Fruit fly (Drosophila melanogaster) Kc167 (cell line): ENCODE data around the gene bdwf.

Experiments used
- Myc ChIP-seq: fragments of >200 bp; optimal IDR thresholded peaks from 2 replicates; lab custom pipeline; 2017; ENCODE audit warnings: missing external identifiers
- Sin3A ChIP-seq: fragments of >200 bp; optimal IDR thresholded peaks from 2 replicates; lab custom pipeline; 2018; ENCODE audit warnings: missing external identifiers
- h ChIP-seq: fragments of >200 bp; optimal IDR thresholded peaks from 3 replicates; lab custom pipeline; 2018; ENCODE audit warnings: missing external identifiers
- insv ChIP-seq: fragments of >200 bp; optimal IDR thresholded peaks from 3 replicates; lab custom pipeline; 2018; ENCODE audit warnings: missing external identifiers
- psq ChIP-seq: fragments of >200 bp; optimal IDR thresholded peaks from 2 replicates; lab custom pipeline; 2017; ENCODE audit warnings: missing external identifiers

DNA sequence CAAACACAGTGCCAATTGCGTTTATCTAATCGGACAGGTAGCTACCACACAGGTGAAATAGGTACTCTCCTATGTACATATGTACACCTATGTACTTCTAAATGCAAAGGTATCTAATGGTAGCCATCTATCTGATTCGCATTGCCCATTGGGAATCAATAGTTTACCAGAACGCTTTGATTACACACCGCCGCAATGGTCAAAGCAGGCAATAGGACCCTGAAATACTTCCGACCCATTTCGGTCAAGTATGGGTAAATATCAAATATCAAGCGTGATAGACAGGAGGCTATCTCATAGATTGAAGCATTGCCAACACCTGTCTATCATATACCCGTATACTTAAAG lies 34.3 kb downstream of the bdwf start:
- TF ChIP-seq h (lab: Kevin White, UChicago) = no peak
- TF ChIP-seq insv (lab: Kevin White, UChicago) = no peak
- no peak for TF ChIP-seq psq (lab: Kevin White, UChicago)
- TF ChIP-seq Sin3A (lab: Kevin White, UChicago) = no peak
- no peak for TF ChIP-seq Myc
